Fruit fly (Drosophila melanogaster) whole organism, adult: ENCODE data around the gene Edg91.
A peak's percentile ranks its signal among the peaks of the same experiment; 100 is the strongest.

Experiments
- CG11617 ChIP-seq: fragments of 200-800 bp; sonication (Bioruptor generic); optimal IDR thresholded peaks from 2 replicates; lab custom pipeline; 2017; ENCODE audit warnings: mild to moderate bottlenecking, missing biosample characterization, missing genetic modification reagents, missing genetic modification characterization
- CG12768 ChIP-seq: fragments of 200-800 bp; sonication (Bioruptor generic); optimal IDR thresholded peaks from 2 replicates; lab custom pipeline; 2017; ENCODE audit warnings: missing biosample characterization, missing genetic modification characterization, mild to moderate bottlenecking, moderate library complexity, missing genetic modification reagents
- CG14711 ChIP-seq: fragments of 200-800 bp; sonication (Bioruptor generic); optimal IDR thresholded peaks from 2 replicates; lab custom pipeline; 2018; ENCODE audit warnings: missing biosample characterization, mild to moderate bottlenecking, missing genetic modification characterization, moderate library complexity
- CG1620 ChIP-seq: fragments of 200-800 bp; sonication (Bioruptor generic); optimal IDR thresholded peaks from 2 replicates; lab custom pipeline; 2016; ENCODE audit warnings: missing biosample characterization, missing genetic modification characterization
- CG33017 ChIP-seq: fragments of 200-800 bp; sonication (Bioruptor generic); optimal IDR thresholded peaks from 2 replicates; lab custom pipeline; 2018; ENCODE audit warnings: missing biosample characterization, mild to moderate bottlenecking, missing genetic modification characterization, moderate library complexity
- CG5204 ChIP-seq: fragments of 200-800 bp; sonication (Bioruptor generic); optimal IDR thresholded peaks from 2 replicates; lab custom pipeline; 2016; ENCODE audit warnings: missing biosample characterization, missing genetic modification characterization
- CG7045 ChIP-seq: fragments of 200-800 bp; sonication (Bioruptor generic); optimal IDR thresholded peaks from 2 replicates; lab custom pipeline; 2017; ENCODE audit warnings: missing biosample characterization, mild to moderate bottlenecking, missing genetic modification characterization
- CG7101 ChIP-seq: fragments of 200-800 bp; sonication (Bioruptor generic); optimal IDR thresholded peaks from 2 replicates; lab custom pipeline; 2018; ENCODE audit warnings: missing biosample characterization, mild to moderate bottlenecking, missing genetic modification characterization, moderate library complexity
- Clk ChIP-seq: fragments of 200-800 bp; sonication (Bioruptor generic); optimal IDR thresholded peaks from 2 replicates; lab custom pipeline; 2017; ENCODE audit warnings: missing biosample characterization, missing genetic modification characterization
- Crg-1 ChIP-seq: fragments of 200-800 bp; sonication (Bioruptor generic); optimal IDR thresholded peaks from 2 replicates; lab custom pipeline; 2016; ENCODE audit warnings: missing biosample characterization, missing genetic modification characterization
- Hr96 ChIP-seq: fragments of 200-800 bp; sonication (Bioruptor generic); optimal IDR thresholded peaks from 2 replicates; lab custom pipeline; 2016; ENCODE audit warnings: missing biosample characterization, missing genetic modification characterization
- bab1 ChIP-seq: fragments of 200-800 bp; sonication (Bioruptor generic); optimal IDR thresholded peaks from 3 replicates; lab custom pipeline; 2019; ENCODE audit warnings: missing biosample characterization, mild to moderate bottlenecking, missing genetic modification characterization, moderate library complexity
- cic ChIP-seq: fragments of 200-800 bp; sonication (Bioruptor generic); optimal IDR thresholded peaks from 2 replicates; lab custom pipeline; 2017; ENCODE audit warnings: missing biosample characterization, mild to moderate bottlenecking, missing genetic modification characterization, moderate library complexity
- cnc ChIP-seq, 2 experiments: fragments of >200 bp; optimal IDR thresholded peaks; 2 replicates each; lab custom pipeline; 2017
- kay ChIP-seq: fragments of 200-800 bp; sonication (Bioruptor generic); peaks from one replicate; lab custom pipeline; 2016; ENCODE audit warnings: missing biosample characterization, missing genetic modification characterization, borderline replicate concordance
- ovo ChIP-seq: fragments of 200-800 bp; sonication (Bioruptor generic); optimal IDR thresholded peaks from 2 replicates; lab custom pipeline; 2016; ENCODE audit warnings: missing biosample characterization, missing genetic modification characterization
- pad ChIP-seq: fragments of 200-800 bp; sonication (Bioruptor generic); optimal IDR thresholded peaks from 3 replicates; lab custom pipeline; 2017; ENCODE audit warnings: missing biosample characterization, missing genetic modification characterization, mild to moderate bottlenecking, moderate library complexity, missing genetic modification reagents
- tj ChIP-seq: fragments of 200-800 bp; sonication (Bioruptor generic); optimal IDR thresholded peaks from 3 replicates; lab custom pipeline; 2017; ENCODE audit warnings: missing biosample characterization, mild to moderate bottlenecking, missing genetic modification characterization, moderate library complexity
- toe ChIP-seq: fragments of 200-800 bp; sonication (Bioruptor generic); optimal IDR thresholded peaks from 2 replicates; lab custom pipeline; 2016; ENCODE audit warnings: missing biosample characterization, missing genetic modification characterization

Gene Edg91

dm6 chr3R:17566619-17567489, 44.5 kb downstream of the Edg91 start:
- no peak for TF ChIP-seq CG12768 (GFP tag; lab: Kevin White, UChicago)
- peak; percentile 0 for TF ChIP-seq pad (GFP tag; lab: Kevin White, UChicago)
- TF ChIP-seq CG7101 = no peak
- TF ChIP-seq Crg-1 = no peak

- TF ChIP-seq CG5204 (no peak), Clk (GFP tag; lab: Kevin White, UChicago) (no peak), ovo (GFP tag; lab: Kevin White, UChicago) (no peak), tj (GFP tag; lab: Kevin White, UChicago) (no peak), cic (no peak), CG1620 (GFP tag; lab: Kevin White, UChicago) (no peak), CG12768 (GFP tag; lab: Kevin White, UChicago) (no peak), cnc (optimal IDR thresholded peaks at IDR 0.05; lab: Kevin White, UChicago) (no peak), CG14711 (tag; lab: Kevin White, UChicago) (no peak), CG11617 (GFP tag; lab: Kevin White, UChicago) (no peak), pad (GFP tag; lab: Kevin White, UChicago) (no peak), CG7101 (no peak), toe (GFP tag; lab: Kevin White, UChicago) (no peak)
Observed at dm6 chr3R:17564837-17565236, 46.5 kb downstream of the Edg91 start.

- no peak for TF ChIP-seq CG7045
- TF ChIP-seq tj (GFP tag; lab: Kevin White, UChicago) = no peak
- TF ChIP-seq CG14711 (tag; lab: Kevin White, UChicago) = no peak
- TF ChIP-seq CG33017 (tag; lab: Kevin White, UChicago) = no peak
- TF ChIP-seq bab1 (GFP tag; lab: Kevin White, UChicago) = no peak
- no peak for TF ChIP-seq Hr96 (GFP tag; lab: Kevin White, UChicago)
- no peak for TF ChIP-seq kay (GFP tag; lab: Kevin White, UChicago)
- no peak for TF ChIP-seq cic
- no peak for TF ChIP-seq toe (GFP tag; lab: Kevin White, UChicago)
- TF ChIP-seq ovo (GFP tag; lab: Kevin White, UChicago) = no peak
- TF ChIP-seq Clk (GFP tag; lab: Kevin White, UChicago) = no peak
- no peak for TF ChIP-seq Crg-1
- TF ChIP-seq pad (GFP tag; lab: Kevin White, UChicago) = no peak
- no peak for TF ChIP-seq CG12768 (GFP tag; lab: Kevin White, UChicago)
- no peak for TF ChIP-seq CG1620 (GFP tag; lab: Kevin White, UChicago)
Observed at dm6 chr3R:17561175-17561574, 50.1 kb downstream of the Edg91 start.
